Fruit fly (Drosophila melanogaster): ENCODE results near the gene CG42717.

DNA sequence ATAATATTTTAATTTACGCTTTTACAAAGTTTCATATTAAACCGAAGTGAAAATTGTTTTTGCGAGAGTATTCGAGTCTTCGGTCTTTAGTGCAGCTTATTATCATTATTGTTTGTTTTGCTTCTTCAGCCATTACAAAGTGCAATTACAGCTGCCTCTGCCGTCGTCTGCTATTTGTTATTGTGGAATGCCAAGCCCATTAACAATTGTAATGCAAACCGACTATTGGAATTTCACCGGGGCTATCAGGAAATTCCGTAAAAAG, 9.0 kb upstream of the CG42717 start:
- TF ChIP-seq CG8478 (optimal IDR thresholded peaks at IDR 0.05) (no peak), CTCF (optimal IDR thresholded peaks at IDR 0.05) (no peak)
